Worm (Caenorhabditis elegans) whole organism, young adult: ENCODE data around the gene C45B11.8.

Source experiments
- C06A6.2 ChIP-seq: fragments of 200-800 bp; sonication (Bioruptor generic); conservative IDR thresholded peaks from 2 replicates; pipeline ENCODE4 v1.3.6; 2022; ENCODE audit warnings: missing genetic modification characterization, missing compliant biosample characterization
- D2030.7 ChIP-seq: fragments of 200-800 bp; sonication (Bioruptor generic); IDR thresholded peaks from 2 replicates; pipeline ENCODE4 v1.3.6; 2022; ENCODE audit warnings: missing genetic modification reagents, missing genetic modification characterization, missing compliant biosample characterization
- F22D6.2 ChIP-seq: sonication (generic microtip); optimal IDR thresholded peaks from 2 replicates; lab custom pipeline; 2016; ENCODE audit warnings: mild to moderate bottlenecking, missing genetic modification characterization, missing compliant biosample characterization
- F33H1.4 ChIP-seq: fragments of 200-800 bp; sonication (Bioruptor generic); IDR thresholded peaks from 2 replicates; pipeline ENCODE4 v1.3.6; 2022; ENCODE audit warnings: missing genetic modification reagents, missing genetic modification characterization, missing compliant biosample characterization
- T26A5.8 ChIP-seq: sonication (generic microtip); optimal IDR thresholded peaks from 2 replicates; lab custom pipeline; 2016; ENCODE audit warnings: missing genetic modification characterization, missing compliant biosample characterization
- Y79H2A.3 ChIP-seq: fragments of 200-800 bp; sonication (Bioruptor generic); conservative IDR thresholded peaks from 2 replicates; pipeline ENCODE4 v1.3.6; 2022; ENCODE audit warnings: missing genetic modification reagents, missing genetic modification characterization, missing compliant biosample characterization
- ZK185.1 ChIP-seq: sonication (generic microtip); optimal IDR thresholded peaks from 2 replicates; lab custom pipeline; 2016; ENCODE audit warnings: mild to moderate bottlenecking, missing genetic modification characterization, missing compliant biosample characterization; ENCODE audit not compliant: poor library complexity, severe bottlenecking
- ama-1 ChIP-seq, 3 experiments: fragments of 150-350 bp in 1 of 3; sonication (generic microtip) in 2 of 3; optimal IDR thresholded peaks; 2 replicates each; lab custom pipeline; 2014 to 2018; ENCODE audit warnings: missing biosample characterization in 2 of 3, missing genetic modification characterization in 2 of 3, missing genetic modification reagents in 2 of 3
- aptf-3 ChIP-seq: fragments of 200-800 bp; sonication (Bioruptor generic); IDR thresholded peaks from 2 replicates; pipeline ENCODE4 v1.3.6; 2022; ENCODE audit warnings: missing genetic modification characterization, missing compliant biosample characterization
- attf-6 ChIP-seq: fragments of 200-800 bp; sonication (Bioruptor generic); IDR thresholded peaks from 2 replicates; pipeline ENCODE4 v1.3.6; 2022; ENCODE audit warnings: missing genetic modification reagents, missing genetic modification characterization, missing compliant biosample characterization
- bed-1 ChIP-seq: fragments of 200-800 bp; sonication (Bioruptor generic); IDR thresholded peaks from 2 replicates; pipeline ENCODE4 v1.3.6; 2022; ENCODE audit warnings: missing genetic modification reagents, missing genetic modification characterization, missing compliant biosample characterization
- cebp-2 ChIP-seq: fragments of 200-800 bp; sonication (Bioruptor generic); IDR thresholded peaks from 2 replicates; pipeline ENCODE4 v1.3.6; 2022; ENCODE audit warnings: missing genetic modification characterization, missing compliant biosample characterization
- ceh-40 ChIP-seq: fragments of 200-800 bp; sonication (Bioruptor generic); IDR thresholded peaks from 2 replicates; pipeline ENCODE4 v1.3.6; 2022; ENCODE audit warnings: missing genetic modification characterization, missing compliant biosample characterization
- ceh-79 ChIP-seq: sonication (generic microtip); optimal IDR thresholded peaks from 2 replicates; lab custom pipeline; 2017; ENCODE audit warnings: mild to moderate bottlenecking, missing genetic modification characterization, missing compliant biosample characterization
- ceh-91 ChIP-seq: fragments of 200-800 bp; sonication (Bioruptor generic); IDR thresholded peaks from 2 replicates; pipeline ENCODE4 v1.3.6; 2022; ENCODE audit warnings: missing genetic modification reagents, missing genetic modification characterization, missing compliant biosample characterization
- him-1 ChIP-seq: sonication (generic microtip); optimal IDR thresholded peaks from 2 replicates; lab custom pipeline; 2016; ENCODE audit warnings: missing genotype, missing genetic modification reagents, missing genetic modification characterization, missing compliant biosample characterization
- lin-35 ChIP-seq, 3 experiments: fragments of 150-350 bp in 2 of 3; sonication (generic microtip) in 1 of 3; optimal IDR thresholded peaks; 2 replicates each; lab custom pipeline; 2014 to 2018; ENCODE audit warnings: missing biosample characterization in 3 of 3, missing genetic modification characterization in 3 of 3, missing genetic modification reagents in 3 of 3
- lin-54 ChIP-seq: fragments of 200-800 bp; sonication (Bioruptor generic); optimal IDR thresholded peaks from 2 replicates; lab custom pipeline; 2018; ENCODE audit warnings: mild to moderate bottlenecking, missing genetic modification characterization, missing compliant biosample characterization
- mxl-1 ChIP-seq: sonication (generic microtip); optimal IDR thresholded peaks from 2 replicates; lab custom pipeline; 2016; ENCODE audit warnings: missing genetic modification characterization, missing compliant biosample characterization
- nfya-1 ChIP-seq: sonication (generic microtip); optimal IDR thresholded peaks from 2 replicates; lab custom pipeline; 2017; ENCODE audit warnings: antibody characterized with exemption, missing compliant biosample characterization, missing genetic modification characterization, borderline replicate concordance; ENCODE audit not compliant: insufficient read depth
- nhr-120 ChIP-seq: fragments of 200-800 bp; sonication (Bioruptor generic); IDR thresholded peaks from 2 replicates; pipeline ENCODE4 v1.3.6; 2022; ENCODE audit warnings: missing genetic modification characterization, missing compliant biosample characterization
- nhr-27 ChIP-seq: fragments of 200-800 bp; sonication (Bioruptor generic); optimal IDR thresholded peaks from 2 replicates; lab custom pipeline; 2018; ENCODE audit warnings: mild to moderate bottlenecking, missing genetic modification characterization, moderate library complexity, missing compliant biosample characterization
- nhr-90 ChIP-seq: sonication (generic microtip); optimal IDR thresholded peaks from 2 replicates; lab custom pipeline; 2016; ENCODE audit warnings: missing genotype, mild to moderate bottlenecking, missing genetic modification characterization, missing compliant biosample characterization
- rpc-1 ChIP-seq, 2 experiments: fragments of 150-350 bp in 1 of 2; sonication (generic microtip) in 1 of 2; optimal IDR thresholded peaks; 2 replicates each; lab custom pipeline; 2014 to 2018; ENCODE audit warnings: missing biosample characterization in 1 of 2, missing genetic modification characterization in 1 of 2, missing genetic modification reagents in 1 of 2, missing genotype in 1 of 2
- snpc-1.3 ChIP-seq: sonication (generic microtip); optimal IDR thresholded peaks from 2 replicates; lab custom pipeline; 2017; ENCODE audit warnings: missing genetic modification characterization, mild to moderate bottlenecking, missing compliant biosample characterization, antibody characterized with exemption, moderate library complexity, missing genotype, missing genetic modification reagents; ENCODE audit not compliant: insufficient read depth
- unc-62 ChIP-seq: fragments of 150-350 bp; optimal IDR thresholded peaks from 2 replicates; lab custom pipeline; 2014; ENCODE audit warnings: missing biosample characterization, missing genetic modification reagents, missing genetic modification characterization
- xnd-1 ChIP-seq: sonication (generic microtip); optimal IDR thresholded peaks from 2 replicates; lab custom pipeline; 2016; ENCODE audit warnings: missing genotype, missing genetic modification reagents, missing genetic modification characterization, missing compliant biosample characterization
- zim-3 ChIP-seq: sonication (generic microtip); optimal IDR thresholded peaks from 2 replicates; lab custom pipeline; 2017; ENCODE audit warnings: mild to moderate bottlenecking, missing genetic modification characterization, moderate library complexity, missing compliant biosample characterization
- ztf-18 ChIP-seq: sonication (generic microtip); optimal IDR thresholded peaks from 2 replicates; lab custom pipeline; 2016; ENCODE audit warnings: missing genotype, mild to moderate bottlenecking, missing genetic modification characterization, missing compliant biosample characterization

C45B11.8 gene

ce11 chrV:11056484-11056883, 15.9 kb downstream of the C45B11.8 start:
- TF ChIP-seq nhr-120 (GFP tag; lab: Robert Waterston, UW) (no peak), attf-6 (GFP tag; lab: Robert Waterston, UW) (no peak)

- no peak for TF ChIP-seq rpc-1 (optimal IDR thresholded peaks at IDR 0.05; lab: Kevin White, UChicago)
- TF ChIP-seq rpc-1 (tag; optimal IDR thresholded peaks at IDR 0.05; lab: Kevin White, UChicago), result no peak
- TF ChIP-seq aptf-3 (GFP tag; lab: Robert Waterston, UW), result no peak
- no peak for TF ChIP-seq ceh-40 (GFP tag; lab: Robert Waterston, UW)
- TF ChIP-seq zim-3 (tag; lab: Kevin White, UChicago), result no peak
- no peak for TF ChIP-seq Y79H2A.3
- TF ChIP-seq unc-62 (GFP tag; lab: Kevin White, UChicago), result no peak
- TF ChIP-seq bed-1 (GFP tag; lab: Robert Waterston, UW), result no peak
- no peak for TF ChIP-seq him-1
- TF ChIP-seq xnd-1 (tag; lab: Kevin White, UChicago), result no peak
- TF ChIP-seq lin-54 (GFP tag; lab: Kevin White, UChicago), result no peak
- no peak for TF ChIP-seq ZK185.1 (tag; lab: Kevin White, UChicago)
- TF ChIP-seq F33H1.4 (GFP tag; lab: Robert Waterston, UW), result no peak
- TF ChIP-seq, all 124 proteins: peak for 0
Measured at ce11 chrV:11057043-11057442, 16.5 kb downstream of the C45B11.8 start, which contains the start of gene srh-75. Gene srh-75 (minus strand): TSS chrV:11057143.

ce11 chrV:11059180-11059579, 18.6 kb downstream of the C45B11.8 start, which contains the start of gene T04C12.1:
Gene T04C12.1 (minus strand): TSS chrV:11059269.
- TF ChIP-seq ama-1 (optimal IDR thresholded peaks at IDR 0.05; lab: Kevin White, UChicago), result peak; percentile 6
- no peak for TF ChIP-seq ama-1 (GFP tag; optimal IDR thresholded peaks at IDR 0.05; lab: Kevin White, UChicago)
- no peak for TF ChIP-seq attf-6 (GFP tag; lab: Robert Waterston, UW)
- TF ChIP-seq nhr-27 (tag; lab: Kevin White, UChicago), result no peak
- TF ChIP-seq, all 124 proteins: peak for 1

- TF ChIP-seq T26A5.8 (tag; lab: Kevin White, UChicago) (no peak), ztf-18 (no peak), nhr-90 (tag; lab: Kevin White, UChicago) (no peak), snpc-1.3 (tag; lab: Kevin White, UChicago) (no peak), ceh-91 (GFP tag; lab: Robert Waterston, UW) (no peak), C06A6.2 (GFP tag; lab: Robert Waterston, UW) (no peak), aptf-3 (GFP tag; lab: Robert Waterston, UW) (no peak), mxl-1 (no peak), cebp-2 (GFP tag; lab: Robert Waterston, UW) (no peak), D2030.7 (GFP tag; lab: Robert Waterston, UW) (no peak), nfya-1 (tag; lab: Kevin White, UChicago) (no peak)
Measured at ce11 chrV:11060239-11060984, 19.8 kb downstream of the C45B11.8 start, which contains the start of gene T04C12.11. Gene T04C12.11 (minus strand): TSS chrV:11060289.

DNA sequence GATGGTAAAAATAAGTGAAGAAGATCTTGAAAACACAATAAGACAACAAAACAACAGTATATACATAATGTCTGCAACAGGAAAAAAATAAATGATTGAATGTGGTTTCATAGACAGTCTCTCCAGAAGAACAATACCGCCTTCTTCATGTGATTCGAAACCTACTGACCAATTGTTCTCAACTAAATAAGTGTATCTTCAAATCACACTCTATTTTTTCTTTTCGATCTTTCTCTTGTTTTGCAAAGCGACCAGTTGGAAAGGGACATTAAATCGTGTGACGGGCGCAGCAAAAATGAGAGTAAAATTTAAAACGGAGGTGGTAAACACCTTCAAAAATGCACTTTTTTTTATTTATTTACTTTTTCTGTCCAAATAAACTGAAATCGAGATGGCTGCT, 21.3 kb downstream of the C45B11.8 start:
- TF ChIP-seq F22D6.2 (tag; lab: Kevin White, UChicago), result no peak
- no peak for TF ChIP-seq lin-35 (GFP tag; optimal IDR thresholded peaks at IDR 0.05; lab: Kevin White, UChicago)
- no peak for TF ChIP-seq ceh-79
